Worm (Caenorhabditis elegans): ENCODE measurements around the gene R09D1.14.

- no peak for TF ChIP-seq skn-1 (tag; optimal IDR thresholded peaks at IDR 0.05)
- TF ChIP-seq jun-1 (tag; optimal IDR thresholded peaks at IDR 0.05): no peak
- no peak for TF ChIP-seq ama-1 (optimal IDR thresholded peaks at IDR 0.05)
- TF ChIP-seq pqm-1 (tag; optimal IDR thresholded peaks at IDR 0.05): no peak
- no peak for TF ChIP-seq nfya-1 (tag; optimal IDR thresholded peaks at IDR 0.05; ENCODE audit: insufficient read depth)
- no peak for TF ChIP-seq fos-1 (tag; optimal IDR thresholded peaks at IDR 0.05)
- TF ChIP-seq lin-39 (tag; optimal IDR thresholded peaks at IDR 0.05): no peak
- no peak for TF ChIP-seq pha-4 (tag; optimal IDR thresholded peaks at IDR 0.05)
- TF ChIP-seq mdl-1 (tag; optimal IDR thresholded peaks at IDR 0.05): no peak
Measured at ce11 chrII:9466095-9466494, 6.7 kb upstream of the R09D1.14 start, which contains the start of gene chil-22.
